Fruit fly (Drosophila melanogaster) ovary, adult (tissue): ENCODE results near the gene CG12885.

Experiments used
- CG17801 ChIP-seq: fragments of 200-800 bp; optimal IDR thresholded peaks from 2 replicates; lab custom pipeline; 2019; ENCODE audit warnings: missing biosample characterization, mild to moderate bottlenecking, missing genetic modification characterization, moderate library complexity; ENCODE audit not compliant: partially characterized antibody

The CG12885 gene

dm6 chr3R:27520415-27520916 is at the start of gene CG12885:
Gene CG12885, plus strand, starts transcription at chr3R:27520866.
- no peak for TF ChIP-seq CG17801 (GFP tag; lab: Kevin White, UChicago)

- TF ChIP-seq CG17801 (GFP tag; lab: Kevin White, UChicago): no peak
Observed at dm6 chr3R:27477507-27477906, 43.2 kb upstream of the CG12885 start.

- TF ChIP-seq CG17801 (GFP tag; lab: Kevin White, UChicago): peak; percentile 7
Observed at dm6 chr3R:27478375-27478774, 42.3 kb upstream of the CG12885 start, which contains the start of gene Cyp6a18. Gene Cyp6a18, plus strand, starts transcription at chr3R:27478675.

- TF ChIP-seq CG17801 (GFP tag; lab: Kevin White, UChicago): no peak
Observed at dm6 chr3R:27487627-27488026, 33.0 kb upstream of the CG12885 start, which contains the start of gene Gr98a. Gene Gr98a, plus strand, starts transcription at chr3R:27487927.

dm6 chr3R:27497616-27498015 is 23.1 kb upstream of the CG12885 start:
- no peak for TF ChIP-seq CG17801 (GFP tag; lab: Kevin White, UChicago)

- TF ChIP-seq CG17801 (GFP tag; lab: Kevin White, UChicago): no peak
Observed at dm6 chr3R:27501938-27502337, 18.7 kb upstream of the CG12885 start, which contains the start of gene CG43139. Gene CG43139, minus strand, starts transcription at chr3R:27502025.

- TF ChIP-seq CG17801 (GFP tag; lab: Kevin White, UChicago): no peak
Observed at dm6 chr3R:27502856-27503255, 17.8 kb upstream of the CG12885 start, which contains the start of gene CG5402. Gene CG5402, minus strand, starts transcription at chr3R:27502956.

dm6 chr3R:27517157-27517556 is 3.5 kb upstream of the CG12885 start, which contains the start of gene CG13972:
Gene CG13972, minus strand, starts transcription at chr3R:27517257.
- no peak for TF ChIP-seq CG17801 (GFP tag; lab: Kevin White, UChicago)

- TF ChIP-seq CG17801 (GFP tag; lab: Kevin White, UChicago): no peak
Observed at dm6 chr3R:27519879-27520278, 787 bp upstream of the CG12885 start.

- TF ChIP-seq CG17801 (GFP tag; lab: Kevin White, UChicago): no peak
Observed at dm6 chr3R:27533225-27533624, 12.6 kb downstream of the CG12885 start.

- TF ChIP-seq CG17801 (GFP tag; lab: Kevin White, UChicago): no peak
Observed at dm6 chr3R:27542197-27542596, 21.5 kb downstream of the CG12885 start, which contains the start of gene Gr98b. Gene Gr98b, plus strand, starts transcription at chr3R:27542497.

dm6 chr3R:27544143-27544542 is 23.5 kb downstream of the CG12885 start, which contains the start of gene Gr98c:
Gene Gr98c, plus strand, starts transcription at chr3R:27544443.
- no peak for TF ChIP-seq CG17801 (GFP tag; lab: Kevin White, UChicago)

- TF ChIP-seq CG17801 (GFP tag; lab: Kevin White, UChicago): no peak
Observed at dm6 chr3R:27545752-27546151, 25.1 kb downstream of the CG12885 start, which contains the start of gene Gr98d. Gene Gr98d, plus strand, starts transcription at chr3R:27546052.

dm6 chr3R:27547378-27547949 is 26.8 kb downstream of the CG12885 start:
- TF ChIP-seq CG17801 (GFP tag; lab: Kevin White, UChicago): no peak

- no peak for TF ChIP-seq CG17801 (GFP tag; lab: Kevin White, UChicago)
Observed at dm6 chr3R:27552710-27553109, 32.0 kb downstream of the CG12885 start.

dm6 chr3R:27553379-27553778 is 32.7 kb downstream of the CG12885 start:
- TF ChIP-seq CG17801 (GFP tag; lab: Kevin White, UChicago): no peak
